Fruit fly (Drosophila melanogaster) whole organism, embryonic: Measurements from ENCODE around the gene CG31089.

Experiments used
- Asciz ChIP-seq: fragments of 200-800 bp; sonication (Bioruptor generic); optimal IDR thresholded peaks from 2 replicates; lab custom pipeline; 2017; ENCODE audit warnings: missing biosample characterization, mild to moderate bottlenecking, missing genetic modification characterization, missing genetic modification reagents
- B-H2 ChIP-seq: fragments of 200-800 bp; sonication (Bioruptor generic); optimal IDR thresholded peaks from 2 replicates; lab custom pipeline; 2018; ENCODE audit warnings: missing biosample characterization, mild to moderate bottlenecking, missing genetic modification characterization
- Blimp-1 ChIP-seq: fragments of 200-800 bp; sonication (Bioruptor generic); optimal IDR thresholded peaks from 3 replicates; lab custom pipeline; 2018; ENCODE audit warnings: missing biosample characterization, missing genetic modification characterization, mild to moderate bottlenecking, moderate library complexity, missing genetic modification reagents
- CG10959 ChIP-seq: fragments of 200-800 bp; sonication (Bioruptor generic); IDR thresholded peaks from 2 replicates; pipeline ENCODE4 v1.3.6; 2022; ENCODE audit warnings: missing biosample characterization, missing genetic modification characterization
- CG11560 ChIP-seq: fragments of 200-800 bp; sonication (Bioruptor generic); IDR thresholded peaks from 3 replicates; pipeline ENCODE4 v1.3.6; 2022; ENCODE audit warnings: missing biosample characterization, missing genetic modification characterization
- CG12659 ChIP-seq: fragments of 200-800 bp; sonication (Bioruptor generic); optimal IDR thresholded peaks from 3 replicates; lab custom pipeline; 2017; ENCODE audit warnings: mild to moderate bottlenecking, missing biosample characterization, missing genetic modification reagents, missing genetic modification characterization
- CG1529 ChIP-seq: fragments of 200-800 bp; sonication (Bioruptor generic); optimal IDR thresholded peaks from 3 replicates; lab custom pipeline; 2018; ENCODE audit warnings: missing biosample characterization, missing genetic modification characterization
- CG15479 ChIP-seq: fragments of 200-800 bp; sonication (Bioruptor generic); optimal IDR thresholded peaks from 3 replicates; lab custom pipeline; 2019; ENCODE audit warnings: missing biosample characterization, mild to moderate bottlenecking, missing genetic modification characterization, moderate library complexity
- CG16813 ChIP-seq: fragments of 200-800 bp; sonication (Bioruptor generic); IDR thresholded peaks from 3 replicates; pipeline ENCODE4 v1.3.6; 2022; ENCODE audit warnings: missing biosample characterization, missing genetic modification characterization; ENCODE audit not compliant: partially characterized antibody
- CG17186 ChIP-seq: fragments of 200-800 bp; sonication (Bioruptor generic); optimal IDR thresholded peaks from 3 replicates; lab custom pipeline; 2017; ENCODE audit warnings: missing biosample characterization, missing genetic modification reagents, missing genetic modification characterization
- CG17361 ChIP-seq: fragments of 200-800 bp; sonication (Bioruptor generic); IDR thresholded peaks from 3 replicates; pipeline ENCODE4 v1.3.6; 2022; ENCODE audit warnings: missing biosample characterization, missing genetic modification characterization
- CG1792 ChIP-seq: fragments of 200-800 bp; sonication (Bioruptor generic); optimal IDR thresholded peaks from 2 replicates; lab custom pipeline; 2016; ENCODE audit warnings: missing biosample characterization, missing genetic modification characterization
- CG2116 ChIP-seq: fragments of 200-800 bp; sonication (Bioruptor generic); optimal IDR thresholded peaks from 3 replicates; lab custom pipeline; 2018; ENCODE audit warnings: missing biosample characterization, mild to moderate bottlenecking, missing genetic modification characterization
- CG2129 ChIP-seq: fragments of 200-800 bp; sonication (Bioruptor generic); IDR thresholded peaks from 2 replicates; pipeline ENCODE4 v1.3.6; 2022; ENCODE audit warnings: missing biosample characterization, missing genetic modification characterization; ENCODE audit not compliant: partially characterized antibody
- CG30403 ChIP-seq: fragments of 200-800 bp; sonication (Bioruptor generic); optimal IDR thresholded peaks from 3 replicates; lab custom pipeline; 2016; ENCODE audit warnings: missing biosample characterization, missing genetic modification characterization
- CG42726 ChIP-seq: fragments of 200-800 bp; sonication (Bioruptor generic); IDR thresholded peaks from 2 replicates; pipeline ENCODE4 v1.3.6; 2022; ENCODE audit warnings: missing biosample characterization, missing genetic modification characterization; ENCODE audit not compliant: partially characterized antibody
- CG4282 ChIP-seq: fragments of 200-800 bp; sonication (Bioruptor generic); optimal IDR thresholded peaks from 2 replicates; lab custom pipeline; 2016; ENCODE audit warnings: missing biosample characterization, missing genetic modification characterization
- CG4328 ChIP-seq: fragments of 200-800 bp; sonication (Bioruptor generic); optimal IDR thresholded peaks from 3 replicates; lab custom pipeline; 2017; ENCODE audit warnings: missing biosample characterization, missing genetic modification reagents, missing genetic modification characterization
- CG43689 ChIP-seq: fragments of 200-800 bp; sonication (Bioruptor generic); IDR thresholded peaks from 2 replicates; pipeline ENCODE4 v1.3.6; 2022; ENCODE audit warnings: missing biosample characterization, missing genetic modification characterization
- CG6765 ChIP-seq: fragments of 200-800 bp; sonication (Bioruptor generic); optimal IDR thresholded peaks from 3 replicates; lab custom pipeline; 2017; ENCODE audit warnings: missing biosample characterization, mild to moderate bottlenecking, missing genetic modification characterization
- CG9609 ChIP-seq: fragments of 200-800 bp; sonication (Bioruptor generic); optimal IDR thresholded peaks from 3 replicates; lab custom pipeline; 2016; ENCODE audit warnings: missing biosample characterization, missing genetic modification characterization
- CHES-1-like ChIP-seq: fragments of 200-800 bp; sonication (Bioruptor generic); optimal IDR thresholded peaks from 2 replicates; lab custom pipeline; 2016; ENCODE audit warnings: missing biosample characterization, missing genetic modification characterization
- CrebB ChIP-seq: fragments of 200-800 bp; sonication (Bioruptor generic); optimal IDR thresholded peaks from 3 replicates; lab custom pipeline; 2018; ENCODE audit warnings: missing biosample characterization, mild to moderate bottlenecking, missing genetic modification characterization
- Dll ChIP-seq: fragments of 200-800 bp; sonication (Bioruptor generic); IDR thresholded peaks from 4 replicates; pipeline ENCODE4 v1.3.6; 2022; ENCODE audit warnings: missing biosample characterization, missing genetic modification characterization; ENCODE audit not compliant: partially characterized antibody
- E2f2 ChIP-seq: fragments of 200-800 bp; sonication (Bioruptor generic); IDR thresholded peaks from 2 replicates; pipeline ENCODE4 v1.3.6; 2022; ENCODE audit warnings: missing biosample characterization, missing genetic modification characterization
- ERR ChIP-seq: fragments of 200-800 bp; sonication (Bioruptor generic); optimal IDR thresholded peaks from 2 replicates; lab custom pipeline; 2016; ENCODE audit warnings: missing biosample characterization, missing genetic modification characterization
- Eip74EF ChIP-seq, 2 experiments: fragments of 200-800 bp in 1 of 2; fragments of >200 bp in 1 of 2; sonication (Bioruptor generic) in 1 of 2; optimal IDR thresholded peaks; 2 replicates each; lab custom pipeline; 2017 to 2019; ENCODE audit warnings: missing biosample characterization in 2 of 2, missing genetic modification characterization in 2 of 2, mild to moderate bottlenecking in 1 of 2, moderate library complexity in 1 of 2
- Elba2 ChIP-seq: fragments of 200-800 bp; sonication (Bioruptor generic); optimal IDR thresholded peaks from 3 replicates; lab custom pipeline; 2016; ENCODE audit warnings: missing biosample characterization, missing genetic modification characterization
- HLH3B ChIP-seq: fragments of 200-800 bp; sonication (Bioruptor generic); IDR thresholded peaks from 2 replicates; pipeline ENCODE4 v1.3.6; 2022; ENCODE audit warnings: missing biosample characterization, missing genetic modification characterization
- Hand ChIP-seq: fragments of 200-800 bp; sonication (Bioruptor generic); optimal IDR thresholded peaks from 2 replicates; lab custom pipeline; 2017; ENCODE audit warnings: mild to moderate bottlenecking, missing biosample characterization, missing genetic modification reagents, missing genetic modification characterization
- Hmx ChIP-seq: fragments of 200-800 bp; sonication (Bioruptor generic); optimal IDR thresholded peaks from 2 replicates; lab custom pipeline; 2016; ENCODE audit warnings: missing biosample characterization, missing genetic modification characterization
- Hr39 ChIP-seq: fragments of >200 bp; optimal IDR thresholded peaks from 2 replicates; lab custom pipeline; 2017
- NK7.1 ChIP-seq: fragments of 200-800 bp; sonication (Bioruptor generic); optimal IDR thresholded peaks from 3 replicates; lab custom pipeline; 2016; ENCODE audit warnings: missing biosample characterization, missing genetic modification characterization
- Side ChIP-seq: fragments of 200-800 bp; sonication (Bioruptor generic); optimal IDR thresholded peaks from 2 replicates; lab custom pipeline; 2016; ENCODE audit warnings: missing biosample characterization, missing genetic modification characterization
- ab ChIP-seq: fragments of 200-800 bp; sonication (Bioruptor generic); optimal IDR thresholded peaks from 2 replicates; lab custom pipeline; 2016; ENCODE audit warnings: missing biosample characterization, missing genetic modification characterization
- abd-A ChIP-seq: fragments of 200-800 bp; sonication (Bioruptor generic); optimal IDR thresholded peaks from 3 replicates; lab custom pipeline; 2019; ENCODE audit warnings: missing biosample characterization, mild to moderate bottlenecking, missing genetic modification characterization, moderate library complexity
- al ChIP-seq: fragments of 200-800 bp; sonication (Bioruptor generic); IDR thresholded peaks from 2 replicates; pipeline ENCODE4 v1.3.6; 2022; ENCODE audit warnings: missing biosample characterization, missing genetic modification characterization
- ara ChIP-seq: fragments of 200-800 bp; sonication (Bioruptor generic); IDR thresholded peaks from 2 replicates; pipeline ENCODE4 v1.3.6; 2022; ENCODE audit warnings: missing biosample characterization, missing genetic modification characterization
- ash1 ChIP-seq: fragments of 200-800 bp; sonication (Bioruptor generic); optimal IDR thresholded peaks from 2 replicates; lab custom pipeline; 2018; ENCODE audit warnings: missing biosample characterization, mild to moderate bottlenecking, missing genetic modification characterization
- br ChIP-seq: fragments of >200 bp; optimal IDR thresholded peaks from 2 replicates; lab custom pipeline; 2017
- fd64A ChIP-seq: fragments of 200-800 bp; sonication (Bioruptor generic); optimal IDR thresholded peaks from 3 replicates; lab custom pipeline; 2018; ENCODE audit warnings: missing biosample characterization, mild to moderate bottlenecking, missing genetic modification characterization
- ftz-f1 ChIP-seq: fragments of 200-800 bp; sonication (Bioruptor generic); optimal IDR thresholded peaks from 2 replicates; lab custom pipeline; 2016; ENCODE audit warnings: missing biosample characterization, missing genetic modification characterization
- h ChIP-seq: fragments of >200 bp; optimal IDR thresholded peaks from 2 replicates; lab custom pipeline; 2017
- hbn ChIP-seq: fragments of 200-800 bp; sonication (Bioruptor generic); IDR thresholded peaks from 2 replicates; pipeline ENCODE4 v1.3.6; 2022; ENCODE audit warnings: missing biosample characterization, missing genetic modification characterization; ENCODE audit not compliant: partially characterized antibody
- lab ChIP-seq: fragments of 200-800 bp; sonication (Bioruptor generic); optimal IDR thresholded peaks from 3 replicates; lab custom pipeline; 2017; ENCODE audit warnings: missing biosample characterization, missing genetic modification characterization, mild to moderate bottlenecking, moderate library complexity, missing genetic modification reagents
- luna ChIP-seq: fragments of 200-800 bp; sonication (Bioruptor generic); optimal IDR thresholded peaks from 2 replicates; lab custom pipeline; 2016; ENCODE audit warnings: missing biosample characterization, missing genetic modification characterization
- otp ChIP-seq: fragments of 200-800 bp; sonication (Bioruptor generic); IDR thresholded peaks from 3 replicates; pipeline ENCODE4, ENCODE4 v1.3.6; 2022; ENCODE audit warnings: missing biosample characterization, missing genetic modification characterization
- p53 ChIP-seq: fragments of 200-800 bp; sonication (Bioruptor generic); optimal IDR thresholded peaks from 2 replicates; lab custom pipeline; 2016; ENCODE audit warnings: missing biosample characterization, missing genetic modification characterization
- pho ChIP-seq: fragments of 200-800 bp; sonication (Bioruptor generic); optimal IDR thresholded peaks from 2 replicates; lab custom pipeline; 2016; ENCODE audit warnings: missing biosample characterization, missing genetic modification characterization
- shn ChIP-seq: fragments of 200-800 bp; sonication (Bioruptor generic); optimal IDR thresholded peaks from 3 replicates; lab custom pipeline; 2016; ENCODE audit warnings: missing biosample characterization, missing genetic modification characterization
- vnd ChIP-seq: fragments of 200-800 bp; sonication (Bioruptor generic); IDR thresholded peaks from 3 replicates; pipeline ENCODE4 v1.3.6; 2022; ENCODE audit warnings: missing biosample characterization, missing genetic modification characterization; ENCODE audit not compliant: partially characterized antibody

Gene CG31089

DNA sequence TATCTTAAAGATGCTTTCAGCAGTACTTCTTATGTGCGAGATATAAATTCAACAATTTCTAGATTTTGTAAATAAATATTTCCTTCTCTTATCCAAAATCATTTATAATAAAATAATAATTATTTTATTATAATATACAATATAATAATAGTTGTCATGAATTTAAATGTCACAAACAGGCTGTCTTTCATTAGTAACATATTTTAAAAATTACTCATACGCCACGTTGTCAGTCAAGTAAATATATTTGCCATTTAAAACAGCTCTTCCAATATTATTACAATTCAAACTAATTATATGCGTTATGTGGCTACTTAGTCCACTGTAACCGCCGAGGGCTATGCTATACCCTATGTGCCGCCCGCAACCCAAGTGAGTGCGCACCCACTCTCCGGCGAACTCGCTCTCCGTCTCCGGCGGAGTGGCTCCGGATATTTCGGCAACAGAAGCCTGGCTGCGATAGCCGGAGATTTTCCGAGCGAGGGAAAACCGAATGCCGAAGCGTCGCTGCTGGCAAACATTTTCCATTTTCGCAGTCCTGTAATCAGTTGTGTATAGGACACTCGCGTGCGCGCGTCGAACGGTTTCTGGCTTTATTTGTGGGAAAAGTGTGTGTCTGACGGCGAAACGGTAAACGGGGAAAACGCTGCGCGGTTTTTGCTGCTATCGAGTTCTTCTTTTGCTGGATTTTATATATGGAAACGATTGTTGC is 46.7 kb upstream of the CG31089 start, which contains the start of gene CG5890 (continued):
- TF ChIP-seq Eip74EF (GFP tag; optimal IDR thresholded peaks at IDR 0.05; lab: Kevin White, UChicago) (no peak), B-H2 (GFP tag; lab: Kevin White, UChicago) (no peak), otp (GFP tag; lab: Robert Waterston, UW) (no peak), CrebB (tag; lab: Kevin White, UChicago) (no peak), hbn (GFP tag; lab: Robert Waterston, UW) (no peak), pho (GFP tag; lab: Kevin White, UChicago) (no peak), ash1 (GFP tag; lab: Kevin White, UChicago) (no peak), ara (no peak), fd64A (GFP tag; lab: Kevin White, UChicago) (no peak), CG9609 (no peak), CG30403 (GFP tag; lab: Kevin White, UChicago) (no peak), Blimp-1 (no peak), luna (GFP tag; lab: Kevin White, UChicago) (no peak), CG2116 (no peak), CG17361 (GFP tag; lab: Robert Waterston, UW) (no peak), p53 (no peak), vnd (no peak), NK7.1 (no peak), Side (GFP tag; lab: Kevin White, UChicago) (no peak), ab (GFP tag; lab: Kevin White, UChicago) (no peak), Dll (no peak), abd-A (tag; lab: Kevin White, UChicago) (no peak), CG4282 (GFP tag; lab: Kevin White, UChicago) (no peak), CG15479 (GFP tag; lab: Kevin White, UChicago) (no peak), al (GFP tag; lab: Robert Waterston, UW) (no peak), ERR (GFP tag; lab: Kevin White, UChicago) (no peak), CG1792 (GFP tag; lab: Kevin White, UChicago) (no peak), CG43689 (GFP tag; lab: Robert Waterston, UW) (no peak), h (no peak), CG12659 (GFP tag; lab: Kevin White, UChicago) (peak; percentile 7), CHES-1-like (GFP tag; lab: Kevin White, UChicago) (no peak), CG10959 (GFP tag; lab: Robert Waterston, UW) (no peak), CG6765 (peak; percentile 21), CG11560 (tag; lab: Robert Waterston, UW) (no peak), CG4328 (GFP tag; lab: Kevin White, UChicago) (peak; percentile 8), CG1529 (GFP tag; lab: Kevin White, UChicago) (no peak), CG16813 (GFP tag; lab: Robert Waterston, UW) (no peak), HLH3B (GFP tag; lab: Robert Waterston, UW) (no peak), E2f2 (GFP tag; lab: Robert Waterston, UW) (no peak), Elba2 (GFP tag; lab: Kevin White, UChicago) (no peak), CG17186 (no peak), Hr39 (lab: Kevin White, UChicago) (no peak), CG42726 (GFP tag; lab: Robert Waterston, UW) (no peak), lab (peak; percentile 64), br (lab: Kevin White, UChicago) (no peak), Asciz (GFP tag; lab: Kevin White, UChicago) (no peak), CG2129 (GFP tag; lab: Robert Waterston, UW) (no peak), shn (GFP tag; lab: Kevin White, UChicago) (no peak), ftz-f1 (GFP tag; lab: Kevin White, UChicago) (no peak), Hmx (GFP tag; lab: Kevin White, UChicago) (no peak), Hand (no peak)
